Fruit fly (Drosophila melanogaster) whole organism, embryonic: ENCODE results near the gene Ugt49B2.
A peak's percentile ranks its signal among the peaks of the same experiment; 100 is the strongest.

ENCODE experiments used
- ATbp ChIP-seq: fragments of 200-800 bp; sonication (Bioruptor generic); optimal IDR thresholded peaks from 2 replicates; lab custom pipeline; 2017; ENCODE audit warnings: missing biosample characterization, mild to moderate bottlenecking, missing genetic modification characterization, missing genetic modification reagents
- Abd-B ChIP-seq: fragments of 200-800 bp; sonication (Bioruptor generic); optimal IDR thresholded peaks from 2 replicates; lab custom pipeline; 2018; ENCODE audit warnings: missing biosample characterization, mild to moderate bottlenecking, missing genetic modification characterization, moderate library complexity
- Aef1 ChIP-seq: fragments of 200-800 bp; sonication (Bioruptor generic); IDR thresholded peaks from 3 replicates; pipeline ENCODE4 v1.3.6; 2022; ENCODE audit warnings: missing biosample characterization, missing genetic modification characterization
- B-H1 ChIP-seq: fragments of 200-800 bp; sonication (Bioruptor generic); IDR thresholded peaks from 3 replicates; pipeline ENCODE4 v1.3.6; 2022; ENCODE audit warnings: missing biosample characterization, missing genetic modification characterization
- CG13424 ChIP-seq: fragments of 200-800 bp; sonication (Bioruptor generic); optimal IDR thresholded peaks from 2 replicates; lab custom pipeline; 2019; ENCODE audit warnings: missing biosample characterization, mild to moderate bottlenecking, missing genetic modification characterization, moderate library complexity
- CG13894 ChIP-seq: fragments of 200-800 bp; sonication (Bioruptor generic); optimal IDR thresholded peaks from 3 replicates; lab custom pipeline; 2018; ENCODE audit warnings: missing biosample characterization, mild to moderate bottlenecking, missing genetic modification characterization, moderate library complexity
- CG14014 ChIP-seq: fragments of 200-800 bp; sonication (Bioruptor generic); IDR thresholded peaks from 2 replicates; pipeline ENCODE4 v1.3.6; 2022; ENCODE audit warnings: missing biosample characterization, missing genetic modification characterization
- CG15011 ChIP-seq: fragments of 200-800 bp; sonication (Bioruptor generic); optimal IDR thresholded peaks from 3 replicates; lab custom pipeline; 2018; ENCODE audit warnings: missing biosample characterization, mild to moderate bottlenecking, missing genetic modification characterization
- CG15601 ChIP-seq: fragments of 200-800 bp; sonication (Bioruptor generic); optimal IDR thresholded peaks from 3 replicates; lab custom pipeline; 2019; ENCODE audit warnings: missing biosample characterization, mild to moderate bottlenecking, missing genetic modification characterization, moderate library complexity
- CG16813 ChIP-seq: fragments of 200-800 bp; sonication (Bioruptor generic); IDR thresholded peaks from 3 replicates; pipeline ENCODE4 v1.3.6; 2022; ENCODE audit warnings: missing biosample characterization, missing genetic modification characterization; ENCODE audit not compliant: partially characterized antibody
- CG2116 ChIP-seq: fragments of 200-800 bp; sonication (Bioruptor generic); optimal IDR thresholded peaks from 3 replicates; lab custom pipeline; 2018; ENCODE audit warnings: missing biosample characterization, mild to moderate bottlenecking, missing genetic modification characterization
- CG2202 ChIP-seq: fragments of 200-800 bp; sonication (Bioruptor generic); optimal IDR thresholded peaks from 2 replicates; lab custom pipeline; 2018; ENCODE audit warnings: missing biosample characterization, mild to moderate bottlenecking, missing genetic modification characterization
- CG30431 ChIP-seq: fragments of 200-800 bp; sonication (Bioruptor generic); optimal IDR thresholded peaks from 2 replicates; lab custom pipeline; 2017; ENCODE audit warnings: missing biosample characterization, missing genetic modification characterization
- CG3065 ChIP-seq: fragments of 200-800 bp; sonication (Bioruptor generic); optimal IDR thresholded peaks from 2 replicates; lab custom pipeline; 2016; ENCODE audit warnings: missing biosample characterization, missing genetic modification characterization
- CG3726 ChIP-seq: fragments of 200-800 bp; sonication (Bioruptor generic); IDR thresholded peaks from 3 replicates; pipeline ENCODE4, ENCODE4 v1.3.6; 2022; ENCODE audit warnings: missing biosample characterization, missing genetic modification characterization
- CG3838 ChIP-seq: fragments of 200-800 bp; sonication (Bioruptor generic); optimal IDR thresholded peaks from 3 replicates; lab custom pipeline; 2016; ENCODE audit warnings: missing biosample characterization, missing genetic modification characterization
- CG8089 ChIP-seq: fragments of 200-800 bp; sonication (Bioruptor generic); optimal IDR thresholded peaks from 3 replicates; lab custom pipeline; 2016; ENCODE audit warnings: missing biosample characterization, missing genetic modification characterization
- CG8359 ChIP-seq: fragments of 200-800 bp; sonication (Bioruptor generic); optimal IDR thresholded peaks from 2 replicates; lab custom pipeline; 2017; ENCODE audit warnings: missing biosample characterization, mild to moderate bottlenecking, missing genetic modification characterization, borderline replicate concordance
- CG8924 ChIP-seq: fragments of 200-800 bp; optimal IDR thresholded peaks from 3 replicates; lab custom pipeline; 2019; ENCODE audit warnings: missing biosample characterization, mild to moderate bottlenecking, missing genetic modification characterization, moderate library complexity
- Gsc ChIP-seq: fragments of 200-800 bp; sonication (Bioruptor generic); IDR thresholded peaks from 2 replicates; pipeline ENCODE4 v1.3.6; 2022; ENCODE audit warnings: missing biosample characterization, missing genetic modification characterization
- Hand ChIP-seq: fragments of 200-800 bp; sonication (Bioruptor generic); optimal IDR thresholded peaks from 2 replicates; lab custom pipeline; 2017; ENCODE audit warnings: mild to moderate bottlenecking, missing biosample characterization, missing genetic modification reagents, missing genetic modification characterization
- MBD-R2 ChIP-seq: fragments of 200-800 bp; sonication (Bioruptor generic); IDR thresholded peaks from 2 replicates; pipeline ENCODE4 v1.3.6; 2022; ENCODE audit warnings: missing biosample characterization, missing genetic modification characterization
- Max ChIP-seq: fragments of 200-800 bp; sonication (Bioruptor generic); optimal IDR thresholded peaks from 2 replicates; lab custom pipeline; 2016; ENCODE audit warnings: missing biosample characterization, mild to moderate bottlenecking, missing genetic modification characterization
- NC2β ChIP-seq: fragments of 200-800 bp; sonication (Bioruptor generic); optimal IDR thresholded peaks from 2 replicates; lab custom pipeline; 2016; ENCODE audit warnings: missing biosample characterization, missing genetic modification characterization
- Nf-YA ChIP-seq: fragments of 200-800 bp; sonication (Bioruptor generic); IDR thresholded peaks from 2 replicates; pipeline ENCODE4 v1.3.6; 2022; ENCODE audit warnings: missing biosample characterization, missing genetic modification characterization
- Opbp ChIP-seq: fragments of 200-800 bp; sonication (Bioruptor generic); IDR thresholded peaks from 3 replicates; pipeline ENCODE4 v1.3.6; 2022; ENCODE audit warnings: missing biosample characterization, missing genetic modification characterization; ENCODE audit not compliant: partially characterized antibody
- Poxn ChIP-seq: fragments of 200-800 bp; sonication (Bioruptor generic); IDR thresholded peaks from 2 replicates; pipeline ENCODE4 v1.3.6; 2022; ENCODE audit warnings: missing biosample characterization, missing genetic modification characterization
- Sin3A ChIP-seq: fragments of >200 bp; optimal IDR thresholded peaks from 2 replicates; lab custom pipeline; 2018
- Sox100B ChIP-seq: fragments of 200-800 bp; sonication (Bioruptor generic); optimal IDR thresholded peaks from 3 replicates; lab custom pipeline; 2018; ENCODE audit warnings: missing biosample characterization, mild to moderate bottlenecking, missing genetic modification characterization
- aop ChIP-seq: fragments of 200-800 bp; sonication (Bioruptor generic); IDR thresholded peaks from 2 replicates; pipeline ENCODE4 v1.3.6; 2022; ENCODE audit warnings: missing biosample characterization, missing genetic modification characterization
- ap ChIP-seq: fragments of 200-800 bp; sonication (Bioruptor generic); IDR thresholded peaks from 2 replicates; pipeline ENCODE4 v1.3.6; 2022; ENCODE audit warnings: missing biosample characterization, missing genetic modification characterization
- az2 ChIP-seq: fragments of 200-800 bp; sonication (Bioruptor generic); optimal IDR thresholded peaks from 3 replicates; lab custom pipeline; 2016; ENCODE audit warnings: missing biosample characterization, missing genetic modification characterization
- bowl ChIP-seq: fragments of 200-800 bp; sonication (Bioruptor generic); IDR thresholded peaks from 2 replicates; pipeline ENCODE4 v1.3.6; 2022; ENCODE audit warnings: missing biosample characterization, missing genetic modification characterization
- chm ChIP-seq: fragments of 200-800 bp; sonication (Bioruptor generic); IDR thresholded peaks from 2 replicates; pipeline ENCODE4 v1.3.6; 2022; ENCODE audit warnings: missing biosample characterization, missing genetic modification characterization
- eve ChIP-seq, 2 experiments: fragments of >200 bp; optimal IDR thresholded peaks; 2 replicates each; lab custom pipeline; 2017; ENCODE audit warnings: missing biosample characterization in 2 of 2, missing genetic modification characterization in 2 of 2
- ewg ChIP-seq: fragments of 200-800 bp; sonication (Bioruptor generic); optimal IDR thresholded peaks from 3 replicates; lab custom pipeline; 2017; ENCODE audit warnings: mild to moderate bottlenecking, missing biosample characterization, missing genetic modification reagents, missing genetic modification characterization
- fd102C ChIP-seq: fragments of 200-800 bp; sonication (Bioruptor generic); optimal IDR thresholded peaks from 2 replicates; lab custom pipeline; 2018; ENCODE audit warnings: missing biosample characterization, mild to moderate bottlenecking, missing genetic modification characterization, moderate library complexity
- ftz-f1 ChIP-seq: fragments of 200-800 bp; sonication (Bioruptor generic); optimal IDR thresholded peaks from 2 replicates; lab custom pipeline; 2016; ENCODE audit warnings: missing biosample characterization, missing genetic modification characterization
- gsb ChIP-seq: fragments of 200-800 bp; sonication (Bioruptor generic); IDR thresholded peaks from 2 replicates; pipeline ENCODE4 v1.3.6; 2022; ENCODE audit warnings: missing biosample characterization, missing genetic modification characterization
- luna ChIP-seq: fragments of 200-800 bp; sonication (Bioruptor generic); optimal IDR thresholded peaks from 2 replicates; lab custom pipeline; 2016; ENCODE audit warnings: missing biosample characterization, missing genetic modification characterization
- mirr ChIP-seq: fragments of 200-800 bp; sonication (Bioruptor generic); optimal IDR thresholded peaks from 3 replicates; lab custom pipeline; 2018; ENCODE audit warnings: missing biosample characterization, mild to moderate bottlenecking, missing genetic modification characterization
- onecut ChIP-seq: fragments of 200-800 bp; sonication (Bioruptor generic); IDR thresholded peaks from 2 replicates; pipeline ENCODE4 v1.3.6; 2022; ENCODE audit warnings: missing biosample characterization, missing genetic modification characterization
- org-1 ChIP-seq: fragments of 200-800 bp; sonication (Bioruptor generic); optimal IDR thresholded peaks from 2 replicates; lab custom pipeline; 2017; ENCODE audit warnings: missing biosample characterization, missing genetic modification characterization
- pb ChIP-seq: fragments of 200-800 bp; sonication (Bioruptor generic); optimal IDR thresholded peaks from 3 replicates; lab custom pipeline; 2016; ENCODE audit warnings: missing biosample characterization, missing genetic modification characterization
- pros ChIP-seq: fragments of 200-800 bp; sonication (Bioruptor generic); optimal IDR thresholded peaks from 3 replicates; lab custom pipeline; 2019; ENCODE audit warnings: missing biosample characterization, mild to moderate bottlenecking, missing genetic modification characterization, moderate library complexity
- pum ChIP-seq: fragments of 200-800 bp; sonication (Bioruptor generic); optimal IDR thresholded peaks from 2 replicates; lab custom pipeline; 2016; ENCODE audit warnings: missing biosample characterization, missing genetic modification characterization
- pzg ChIP-seq: fragments of 200-800 bp; sonication (Bioruptor generic); optimal IDR thresholded peaks from 3 replicates; lab custom pipeline; 2018; ENCODE audit warnings: missing biosample characterization, mild to moderate bottlenecking, missing genetic modification characterization, moderate library complexity
- schlank ChIP-seq: fragments of 200-800 bp; sonication (Bioruptor generic); optimal IDR thresholded peaks from 2 replicates; lab custom pipeline; 2018; ENCODE audit warnings: missing biosample characterization, mild to moderate bottlenecking, missing genetic modification characterization
- sisA ChIP-seq: fragments of 200-800 bp; sonication (Bioruptor generic); IDR thresholded peaks from 2 replicates; pipeline ENCODE4 v1.3.6; 2022; ENCODE audit warnings: missing biosample characterization, missing genetic modification characterization
- sqz ChIP-seq: fragments of 200-800 bp; sonication (Bioruptor generic); optimal IDR thresholded peaks from 3 replicates; lab custom pipeline; 2018; ENCODE audit warnings: missing biosample characterization, mild to moderate bottlenecking, missing genetic modification characterization
- vnd ChIP-seq: fragments of 200-800 bp; sonication (Bioruptor generic); IDR thresholded peaks from 3 replicates; pipeline ENCODE4 v1.3.6; 2022; ENCODE audit warnings: missing biosample characterization, missing genetic modification characterization; ENCODE audit not compliant: partially characterized antibody
- wek ChIP-seq: fragments of 200-800 bp; sonication (Bioruptor generic); optimal IDR thresholded peaks from 3 replicates; lab custom pipeline; 2018; ENCODE audit warnings: missing biosample characterization, mild to moderate bottlenecking, missing genetic modification characterization, moderate library complexity

Gene Ugt49B2

dm6 chr3R:21376331-21376761, 23.2 kb downstream of the Ugt49B2 start (continued):
- TF ChIP-seq onecut (peak; percentile 51), MBD-R2 (GFP tag; lab: Robert Waterston, UW) (peak; percentile 34; the same call in 1 of the 2 replicates), az2 (GFP tag; lab: Kevin White, UChicago) (no peak), Abd-B (GFP tag; lab: Kevin White, UChicago) (no peak), chm (GFP tag; lab: Robert Waterston, UW) (no peak), fd102C (GFP tag; lab: Kevin White, UChicago) (no peak), Max (GFP tag; lab: Kevin White, UChicago) (peak; percentile 57), CG13894 (peak; percentile 79), B-H1 (GFP tag; lab: Robert Waterston, UW) (no peak), pum (no peak), pb (peak; percentile 22), wek (GFP tag; lab: Kevin White, UChicago) (peak; percentile 59), sqz (GFP tag; lab: Kevin White, UChicago) (peak; percentile 64), CG3838 (GFP tag; lab: Kevin White, UChicago) (no peak), Sox100B (GFP tag; lab: Kevin White, UChicago) (no peak), Aef1 (0 out of 3 replicates have a peak, but pooled peaks have one; percentile 17), CG8359 (no peak), CG14014 (GFP tag; lab: Robert Waterston, UW) (peak; percentile 51; the same call in 1 of the 2 replicates), CG2202 (tag; lab: Kevin White, UChicago) (no peak), CG15601 (tag; lab: Kevin White, UChicago) (no peak), Gsc (GFP tag; lab: Robert Waterston, UW) (no peak), gsb (no peak), Opbp (GFP tag; lab: Robert Waterston, UW) (peak; percentile 75), CG8089 (no peak), CG30431 (GFP tag; lab: Kevin White, UChicago) (no peak), schlank (no peak), CG16813 (GFP tag; lab: Robert Waterston, UW) (no peak; the same call in 2 of the 3 replicates), CG15011 (GFP tag; lab: Kevin White, UChicago) (no peak), Nf-YA (GFP tag; lab: Robert Waterston, UW) (no peak), CG13424 (tag; lab: Kevin White, UChicago) (peak; percentile 20), aop (GFP tag; lab: Robert Waterston, UW) (no peak), Poxn (no peak), CG2116 (GFP tag; lab: Kevin White, UChicago) (peak; percentile 40), CG3726 (GFP tag; lab: Robert Waterston, UW) (no peak), pzg (GFP tag; lab: Kevin White, UChicago) (peak; percentile 50), CG8924 (tag; lab: Kevin White, UChicago) (peak; percentile 55), eve (GFP tag; optimal IDR thresholded peaks at IDR 0.05; lab: Kevin White, UChicago) (no peak), luna (GFP tag; lab: Kevin White, UChicago) (no peak), ATbp (no peak), ftz-f1 (peak; percentile 3), org-1 (GFP tag; lab: Kevin White, UChicago) (peak; percentile 5), bowl (no peak), vnd (no peak), CG3065 (GFP tag; lab: Kevin White, UChicago) (no peak), NC2β (GFP tag; lab: Kevin White, UChicago) (no peak), mirr (GFP tag; lab: Kevin White, UChicago) (peak; percentile 84), Sin3A (no peak), ewg (GFP tag; lab: Kevin White, UChicago) (peak; percentile 12), pros (GFP tag; lab: Kevin White, UChicago) (peak; percentile 43), sisA (GFP tag; lab: Robert Waterston, UW) (no peak), Hand (GFP tag; lab: Kevin White, UChicago) (peak; percentile 49), ap (GFP tag; lab: Robert Waterston, UW) (no peak)
